Worm (Caenorhabditis elegans): Measurements from ENCODE around the gene Y17G7B.20.

Y17G7B.20 gene

DNA sequence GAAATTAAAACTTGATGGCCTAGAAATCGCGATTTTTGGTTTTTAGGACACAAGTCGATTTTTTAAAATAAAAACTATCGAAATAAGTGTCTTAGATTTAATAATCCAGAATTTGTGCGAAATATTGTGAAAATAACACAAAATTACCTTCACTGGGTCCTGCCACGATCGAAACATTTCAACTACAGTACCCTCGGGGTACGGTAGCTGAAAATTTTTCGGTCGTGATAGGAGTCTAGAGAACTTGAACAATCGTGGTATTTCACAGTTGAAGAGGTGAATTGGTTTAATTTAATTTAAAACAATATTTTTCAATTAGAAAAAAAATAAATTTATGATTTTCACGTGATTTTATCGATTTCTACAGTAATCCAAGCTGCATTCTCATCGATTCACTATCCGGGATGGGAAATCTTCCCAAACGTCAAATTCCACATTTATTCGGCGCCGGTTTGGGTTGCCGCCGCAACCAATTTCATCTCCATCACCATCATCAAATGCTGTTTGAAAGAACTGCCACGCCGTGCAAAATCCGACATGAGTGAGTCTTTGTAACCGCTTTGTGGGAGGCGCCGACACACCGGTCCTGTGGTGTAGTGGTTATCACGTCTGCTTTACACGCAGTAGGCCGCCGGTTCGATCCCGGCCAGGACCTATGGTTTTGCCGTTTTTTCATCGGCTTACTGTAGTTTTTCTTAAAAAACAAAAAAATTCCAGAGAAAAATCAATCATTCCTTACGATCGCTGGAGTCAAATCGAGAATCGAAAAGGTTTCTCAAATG lies 20.7 kb downstream of the Y17G7B.20 start (continued):
- TF ChIP-seq hmg-1.1 (GFP tag; IDR thresholded peaks at IDR 0.05) (peak; percentile 76), aha-1 (tag) (peak; percentile 73), lir-3 (tag; optimal IDR thresholded peaks at IDR 0.05) (peak; percentile 19), daf-16 (GFP tag; optimal IDR thresholded peaks at IDR 0.05) (no peak), daf-16 (tag; optimal IDR thresholded peaks at IDR 0.05) (peak; percentile 41), mep-1 (tag; optimal IDR thresholded peaks at IDR 0.05) (peak; percentile 68), zip-11 (GFP tag; IDR thresholded peaks at IDR 0.05) (no peak), zip-2 (tag; optimal IDR thresholded peaks at IDR 0.05) (no peak), mes-2 (tag; optimal IDR thresholded peaks at IDR 0.05; ENCODE audit: poor library complexity, severe bottlenecking) (no peak), unc-62 (GFP tag; optimal IDR thresholded peaks at IDR 0.05 in 1 of 2) (peak in 1 of 2 experiments; percentile 60), unc-62 (tag; optimal IDR thresholded peaks at IDR 0.05) (no peak), ztf-11 (tag; optimal IDR thresholded peaks at IDR 0.05) (no peak), cey-2 (tag; optimal IDR thresholded peaks at IDR 0.05; ENCODE audit: borderline replicate concordance, insufficient read depth) (no peak), nhr-111 (GFP tag; optimal IDR thresholded peaks at IDR 0.05) (no peak), mdl-1 (tag; optimal IDR thresholded peaks at IDR 0.05) (no peak), R02D3.7 (tag; optimal IDR thresholded peaks at IDR 0.05) (no peak), lim-7 (GFP tag; IDR thresholded peaks at IDR 0.05) (no peak), egl-43 (GFP tag; IDR thresholded peaks at IDR 0.05) (no peak), php-3 (GFP tag; IDR thresholded peaks at IDR 0.05) (peak; percentile 46; the same call in 1 of the 2 replicates), sdz-12 (GFP tag; optimal IDR thresholded peaks at IDR 0.05) (no peak), fos-1 (tag; optimal IDR thresholded peaks at IDR 0.05) (no peak), dmd-9 (GFP tag; IDR thresholded peaks at IDR 0.05) (no peak), set-16 (GFP tag; IDR thresholded peaks at IDR 0.05) (no peak), vab-7 (GFP tag; IDR thresholded peaks at IDR 0.05) (0 out of 2 replicates have a peak, but pooled peaks have one; percentile 47), nhr-42 (GFP tag; IDR thresholded peaks at IDR 0.05) (no peak), nhr-237 (tag; optimal IDR thresholded peaks at IDR 0.05) (no peak), lin-29 (GFP tag; IDR thresholded peaks at IDR 0.05) (no peak), pqm-1 (tag; optimal IDR thresholded peaks at IDR 0.05) (no peak), nhr-11 (tag; optimal IDR thresholded peaks at IDR 0.05) (no peak), ceh-28 (tag; optimal IDR thresholded peaks at IDR 0.05) (no peak), aly-2 (tag; optimal IDR thresholded peaks at IDR 0.05) (no peak), dve-1 (tag; optimal IDR thresholded peaks at IDR 0.05; ENCODE audit: insufficient read depth) (peak; percentile 39), nhr-41 (GFP tag; IDR thresholded peaks at IDR 0.05) (no peak), gei-8 (GFP tag; optimal IDR thresholded peaks at IDR 0.05) (no peak), nhr-76 (tag; optimal IDR thresholded peaks at IDR 0.05) (no peak), unc-39 (tag; optimal IDR thresholded peaks at IDR 0.05) (no peak), ZK337.2 (GFP tag; IDR thresholded peaks at IDR 0.05) (0 out of 2 replicates have a peak, but pooled peaks have one; percentile 38), daf-8 (GFP tag; IDR thresholded peaks at IDR 0.05) (no peak), ceh-44 (GFP tag; IDR thresholded peaks at IDR 0.05) (no peak), daf-19 (GFP tag; conservative IDR thresholded peaks at IDR 0.05) (no peak), ceh-82 (tag; optimal IDR thresholded peaks at IDR 0.05) (no peak), ztf-7 (tag; optimal IDR thresholded peaks at IDR 0.05) (no peak), F44E2.7 (GFP tag; IDR thresholded peaks at IDR 0.05) (no peak), D1046.2 (GFP tag; IDR thresholded peaks at IDR 0.05) (no peak), dpl-1 (GFP tag; optimal IDR thresholded peaks at IDR 0.05) (peak; percentile 33), dmd-6 (GFP tag; IDR thresholded peaks at IDR 0.05) (no peak; the same call in 1 of the 2 replicates), nhr-25 (tag; optimal IDR thresholded peaks at IDR 0.05; ENCODE audit: borderline replicate concordance, insufficient read depth) (peak; percentile 33), ces-1 (GFP tag; optimal IDR thresholded peaks at IDR 0.05) (no peak), snpc-4 (tag; optimal IDR thresholded peaks at IDR 0.05) (no peak), nhr-77 (tag; optimal IDR thresholded peaks at IDR 0.05) (no peak), skn-1 (tag; optimal IDR thresholded peaks at IDR 0.05) (no peak)

All from whole organism, L4 larva.